Worm (Caenorhabditis elegans): ENCODE data around the gene F11D11.4.

F11D11.4 gene

DNA sequence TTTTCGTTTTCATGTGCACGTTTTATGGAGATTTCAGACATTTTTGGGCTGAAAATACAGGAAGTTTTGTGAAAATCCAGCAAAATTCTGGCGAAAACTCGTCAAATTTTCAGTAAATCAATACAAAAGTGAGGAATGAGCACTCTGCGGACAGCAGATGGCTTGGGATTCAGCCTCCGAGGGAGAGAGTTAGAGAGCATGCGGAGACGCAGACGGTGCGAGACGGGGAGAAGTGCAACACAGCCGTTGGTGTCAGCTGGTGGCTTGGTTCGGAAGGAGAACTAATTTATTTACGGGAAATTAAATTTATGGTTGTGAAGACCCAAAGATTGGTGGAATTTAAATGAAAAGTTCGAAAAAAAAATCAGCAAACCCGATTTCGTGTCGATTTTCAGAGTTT, 47.4 kb downstream of the F11D11.4 start, which contains the start of gene C54E10.6:
Gene C54E10.6, minus strand, starts transcription at position 109 of the 400 bp plus-strand sequence.
- no peak for TF ChIP-seq hlh-17 (GFP tag; optimal IDR thresholded peaks at IDR 0.05; ENCODE audit: borderline replicate concordance)
- no peak for TF ChIP-seq nhr-84 (tag; optimal IDR thresholded peaks at IDR 0.05)
- no peak for TF ChIP-seq nhr-77 (tag; optimal IDR thresholded peaks at IDR 0.05)
- no peak for TF ChIP-seq pax-3 (tag; optimal IDR thresholded peaks at IDR 0.05)
- TF ChIP-seq ceh-90 (tag; optimal IDR thresholded peaks at IDR 0.05): no peak
- no peak for TF ChIP-seq C16A3.4 (tag; optimal IDR thresholded peaks at IDR 0.05)
- TF ChIP-seq nhr-76 (tag; optimal IDR thresholded peaks at IDR 0.05): no peak
- peak; percentile 18 for TF ChIP-seq tbx-2 (tag; optimal IDR thresholded peaks at IDR 0.05)
- no peak for TF ChIP-seq C34B4.2 (tag; optimal IDR thresholded peaks at IDR 0.05)
- TF ChIP-seq sox-4 (tag; optimal IDR thresholded peaks at IDR 0.05): no peak
- no peak for TF ChIP-seq dpl-1 (GFP tag; optimal IDR thresholded peaks at IDR 0.05)
- TF ChIP-seq hlh-4 (tag; optimal IDR thresholded peaks at IDR 0.05): no peak
- no peak for TF ChIP-seq ceh-63 (GFP tag; optimal IDR thresholded peaks at IDR 0.05)
- TF ChIP-seq efl-3 (GFP tag; optimal IDR thresholded peaks at IDR 0.05): no peak
- no peak for TF ChIP-seq ceh-88 (GFP tag; IDR thresholded peaks at IDR 0.05)
- TF ChIP-seq sup-37 (GFP tag; optimal IDR thresholded peaks at IDR 0.05): no peak
- peak; percentile 60 for TF ChIP-seq rnt-1 (tag; optimal IDR thresholded peaks at IDR 0.05)
- no peak for TF ChIP-seq unc-30 (tag; optimal IDR thresholded peaks at IDR 0.05)
- no peak for TF ChIP-seq nhr-11 (tag; optimal IDR thresholded peaks at IDR 0.05)
- TF ChIP-seq ztf-11 (tag; optimal IDR thresholded peaks at IDR 0.05): peak in 1 of 2 experiments; percentile 23
- no peak for TF ChIP-seq blmp-1 (tag; optimal IDR thresholded peaks at IDR 0.05)
- no peak for TF ChIP-seq unc-98 (GFP tag; IDR thresholded peaks at IDR 0.05)
- TF ChIP-seq nhr-47 (tag; optimal IDR thresholded peaks at IDR 0.05): peak; percentile 9
- no peak for TF ChIP-seq Y116A8C.19 (tag; optimal IDR thresholded peaks at IDR 0.05; ENCODE audit: borderline replicate concordance)
- no peak for TF ChIP-seq lin-13 (GFP tag; optimal IDR thresholded peaks at IDR 0.05)
- TF ChIP-seq sptf-1 (tag; optimal IDR thresholded peaks at IDR 0.05): no peak
- peak; percentile 16 for TF ChIP-seq snu-23 (GFP tag; optimal IDR thresholded peaks at IDR 0.05)
- no peak for TF ChIP-seq fos-1 (tag; optimal IDR thresholded peaks at IDR 0.05)
- no peak for TF ChIP-seq fkh-8 (tag; optimal IDR thresholded peaks at IDR 0.05)
- no peak for TF ChIP-seq alr-1 (tag; optimal IDR thresholded peaks at IDR 0.05; ENCODE audit: borderline replicate concordance)
- TF ChIP-seq tlp-1 (tag; optimal IDR thresholded peaks at IDR 0.05): no peak
- no peak for TF ChIP-seq lin-15B (tag; optimal IDR thresholded peaks at IDR 0.05)
- no peak for TF ChIP-seq ceh-82 (tag; optimal IDR thresholded peaks at IDR 0.05)
- TF ChIP-seq nhr-237 (tag; optimal IDR thresholded peaks at IDR 0.05): no peak
- no peak for TF ChIP-seq nhr-12 (tag; optimal IDR thresholded peaks at IDR 0.05)
- TF ChIP-seq lin-39 (tag; optimal IDR thresholded peaks at IDR 0.05): no peak
- TF ChIP-seq jun-1 (tag; optimal IDR thresholded peaks at IDR 0.05): no peak
- TF ChIP-seq F16B12.6 (tag; optimal IDR thresholded peaks at IDR 0.05): no peak
- TF ChIP-seq zip-4 (GFP tag; optimal IDR thresholded peaks at IDR 0.05): no peak
- TF ChIP-seq ces-1 (GFP tag; optimal IDR thresholded peaks at IDR 0.05): no peak
- TF ChIP-seq nhr-85 (tag): no peak
- TF ChIP-seq egl-13 (tag; optimal IDR thresholded peaks at IDR 0.05): no peak
- TF ChIP-seq C04F5.9 (tag; optimal IDR thresholded peaks at IDR 0.05): no peak
- no peak for TF ChIP-seq vab-15 (tag; optimal IDR thresholded peaks at IDR 0.05)
- TF ChIP-seq lin-35 (GFP tag; optimal IDR thresholded peaks at IDR 0.05): no peak
- TF ChIP-seq xbp-1 (tag; optimal IDR thresholded peaks at IDR 0.05): no peak
- TF ChIP-seq unc-62 (GFP tag; optimal IDR thresholded peaks at IDR 0.05): no peak
- TF ChIP-seq pqm-1 (tag; optimal IDR thresholded peaks at IDR 0.05): no peak
- TF ChIP-seq aha-1 (tag; optimal IDR thresholded peaks at IDR 0.05): no peak
- TF ChIP-seq unc-86 (tag; optimal IDR thresholded peaks at IDR 0.05): no peak
- TF ChIP-seq nhr-20 (tag; optimal IDR thresholded peaks at IDR 0.05): no peak
- no peak for TF ChIP-seq nhr-28 (tag; optimal IDR thresholded peaks at IDR 0.05)
- TF ChIP-seq efl-1 (optimal IDR thresholded peaks at IDR 0.05): peak in 1 of 2 experiments; percentile 5
- TF ChIP-seq efl-1 (GFP tag; optimal IDR thresholded peaks at IDR 0.05 in 1 of 2): no peak
- TF ChIP-seq mab-9 (GFP tag; IDR thresholded peaks at IDR 0.05): no peak
